Fruit fly (Drosophila melanogaster): ENCODE measurements around the gene Mco3.

DNA sequence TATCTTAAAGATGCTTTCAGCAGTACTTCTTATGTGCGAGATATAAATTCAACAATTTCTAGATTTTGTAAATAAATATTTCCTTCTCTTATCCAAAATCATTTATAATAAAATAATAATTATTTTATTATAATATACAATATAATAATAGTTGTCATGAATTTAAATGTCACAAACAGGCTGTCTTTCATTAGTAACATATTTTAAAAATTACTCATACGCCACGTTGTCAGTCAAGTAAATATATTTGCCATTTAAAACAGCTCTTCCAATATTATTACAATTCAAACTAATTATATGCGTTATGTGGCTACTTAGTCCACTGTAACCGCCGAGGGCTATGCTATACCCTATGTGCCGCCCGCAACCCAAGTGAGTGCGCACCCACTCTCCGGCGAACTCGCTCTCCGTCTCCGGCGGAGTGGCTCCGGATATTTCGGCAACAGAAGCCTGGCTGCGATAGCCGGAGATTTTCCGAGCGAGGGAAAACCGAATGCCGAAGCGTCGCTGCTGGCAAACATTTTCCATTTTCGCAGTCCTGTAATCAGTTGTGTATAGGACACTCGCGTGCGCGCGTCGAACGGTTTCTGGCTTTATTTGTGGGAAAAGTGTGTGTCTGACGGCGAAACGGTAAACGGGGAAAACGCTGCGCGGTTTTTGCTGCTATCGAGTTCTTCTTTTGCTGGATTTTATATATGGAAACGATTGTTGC lies 41.5 kb upstream of the Mco3 start, which contains the start of gene CG5890:
- TF ChIP-seq rgr (GFP tag; optimal IDR thresholded peaks at IDR 0.05) (no peak), usp (GFP tag; optimal IDR thresholded peaks at IDR 0.05) (no peak), dsf (GFP tag; optimal IDR thresholded peaks at IDR 0.05; ENCODE audit: borderline replicate concordance) (no peak), fru (GFP tag; optimal IDR thresholded peaks at IDR 0.05) (no peak), br (GFP tag; optimal IDR thresholded peaks at IDR 0.05) (no peak), OdsH (GFP tag; optimal IDR thresholded peaks at IDR 0.05) (no peak), HLH106 (tag; optimal IDR thresholded peaks at IDR 0.05) (no peak), h (GFP tag; optimal IDR thresholded peaks at IDR 0.05) (no peak), psq (GFP tag; optimal IDR thresholded peaks at IDR 0.05) (no peak), sv (GFP tag; optimal IDR thresholded peaks at IDR 0.05) (no peak)

All from whole organism, wandering third instar larva.